Worm (Caenorhabditis elegans): Measurements from ENCODE around the gene F21D9.1.

Gene F21D9.1

DNA sequence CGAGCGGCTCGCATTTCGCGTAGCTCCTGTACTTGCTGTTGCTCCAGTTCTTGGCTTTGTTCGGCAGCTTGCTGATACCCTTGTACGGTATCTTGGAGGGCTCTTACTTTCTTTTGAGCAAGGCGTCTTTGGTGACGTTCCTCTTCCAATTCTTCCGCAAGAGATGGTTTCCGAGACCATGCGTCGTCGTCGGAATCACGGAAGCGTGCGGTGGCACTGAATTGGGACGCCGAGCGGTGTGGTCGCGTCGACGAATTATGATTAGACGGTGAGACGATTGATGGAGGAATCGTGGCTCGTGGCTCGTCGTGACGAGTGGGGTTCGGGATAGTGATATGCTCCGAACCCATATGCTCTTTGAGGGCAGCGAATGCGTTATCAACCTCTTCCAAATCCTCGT, 12.1 kb downstream of the F21D9.1 start:
- no peak for TF ChIP-seq him-1 (tag; optimal IDR thresholded peaks at IDR 0.05)

DNA sequence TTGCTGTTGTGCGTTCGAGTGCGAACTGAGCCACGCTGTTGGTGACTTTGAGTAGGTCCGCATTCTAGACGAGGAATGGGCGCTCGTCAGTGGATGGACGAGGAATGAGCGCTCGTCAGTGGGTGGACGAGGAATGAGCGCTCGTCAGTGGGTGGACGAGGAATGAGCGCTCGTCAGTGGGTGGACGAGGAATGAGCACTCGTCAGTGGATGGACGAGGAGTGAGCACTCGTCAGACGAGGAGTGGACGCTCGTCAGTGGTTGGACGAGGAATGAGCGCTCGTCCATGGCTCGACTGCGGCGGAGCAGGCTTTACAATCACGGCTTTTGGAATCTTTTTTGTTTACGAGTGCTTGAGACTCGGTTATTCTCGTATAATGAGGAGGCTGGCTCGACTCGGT, 14.2 kb downstream of the F21D9.1 start:
- TF ChIP-seq dao-5 (tag; optimal IDR thresholded peaks at IDR 0.05) (no peak), W03F9.2 (tag; optimal IDR thresholded peaks at IDR 0.05) (no peak)

DNA sequence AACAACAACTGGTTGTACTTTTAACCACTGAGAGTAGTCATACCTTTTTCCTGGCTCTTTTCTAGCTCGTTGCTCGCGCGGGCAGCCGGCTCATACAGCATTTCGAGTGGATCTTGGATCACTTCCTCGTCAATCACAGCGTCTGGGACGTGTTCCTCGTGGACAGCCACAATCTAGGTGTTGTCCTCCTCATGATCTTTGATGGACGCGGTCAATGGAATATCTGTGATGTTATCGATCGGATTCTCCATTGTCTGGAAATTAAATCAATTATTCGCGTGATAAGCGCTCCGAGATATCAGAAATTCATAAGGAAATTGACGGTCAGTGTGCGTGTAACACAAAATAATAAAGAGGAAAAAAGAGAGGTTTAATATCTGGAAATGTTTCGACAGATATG, 15.6 kb downstream of the F21D9.1 start, which contains the start of gene F21D9.8:
Gene F21D9.8, minus strand, starts transcription at position 101 of the 400 bp plus-strand sequence.
- TF ChIP-seq him-1 (tag; optimal IDR thresholded peaks at IDR 0.05) (no peak), dao-5 (tag; optimal IDR thresholded peaks at IDR 0.05) (no peak), W03F9.2 (tag; optimal IDR thresholded peaks at IDR 0.05) (no peak)

DNA sequence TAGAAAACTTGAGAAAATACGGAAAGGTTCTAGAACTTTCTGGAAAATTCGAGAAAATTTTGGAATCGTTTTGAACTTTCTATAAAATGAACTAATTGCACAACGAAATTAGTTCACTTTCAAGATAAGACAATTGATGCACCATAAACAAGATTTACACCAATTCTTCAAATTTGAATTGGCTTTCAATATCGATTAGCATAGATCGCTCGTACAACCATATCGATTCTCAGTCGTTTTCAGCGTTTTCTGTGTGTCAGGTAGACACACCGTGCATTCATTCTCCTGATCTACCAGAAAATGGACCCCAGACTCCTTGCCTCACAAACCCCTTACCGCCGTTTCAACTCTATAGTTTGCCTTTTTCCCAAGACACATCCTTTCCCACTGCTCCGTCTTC, 18.1 kb downstream of the F21D9.1 start, which contains the start of gene fbxb-117:
Gene fbxb-117, plus strand, starts transcription at position 301 of the 400 bp plus-strand sequence.
- no peak for TF ChIP-seq him-1 (tag; optimal IDR thresholded peaks at IDR 0.05)
- no peak for TF ChIP-seq W03F9.2 (tag; optimal IDR thresholded peaks at IDR 0.05)
- no peak for TF ChIP-seq dao-5 (tag; optimal IDR thresholded peaks at IDR 0.05)

DNA sequence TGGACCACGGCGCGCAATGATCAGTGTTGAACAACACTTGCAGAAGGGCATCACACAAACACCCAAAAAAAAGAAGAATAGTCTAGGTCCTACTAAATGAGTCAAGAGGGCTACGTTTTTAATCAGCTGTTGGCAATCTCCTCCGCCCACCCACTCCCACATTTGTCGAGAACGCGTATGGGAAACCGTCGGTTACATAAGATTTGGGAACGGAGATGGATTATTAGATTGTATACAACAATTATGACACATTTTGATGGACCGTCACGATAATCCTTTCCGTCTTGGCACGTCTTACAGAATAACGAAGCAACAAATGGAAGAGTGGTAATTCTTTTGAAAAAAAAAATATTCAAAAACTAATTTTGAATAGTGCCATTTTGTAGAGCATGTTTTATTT, 21.7 kb downstream of the F21D9.1 start:
- TF ChIP-seq W03F9.2 (tag; optimal IDR thresholded peaks at IDR 0.05) (no peak), dao-5 (tag; optimal IDR thresholded peaks at IDR 0.05) (no peak), him-1 (tag; optimal IDR thresholded peaks at IDR 0.05) (no peak)

DNA sequence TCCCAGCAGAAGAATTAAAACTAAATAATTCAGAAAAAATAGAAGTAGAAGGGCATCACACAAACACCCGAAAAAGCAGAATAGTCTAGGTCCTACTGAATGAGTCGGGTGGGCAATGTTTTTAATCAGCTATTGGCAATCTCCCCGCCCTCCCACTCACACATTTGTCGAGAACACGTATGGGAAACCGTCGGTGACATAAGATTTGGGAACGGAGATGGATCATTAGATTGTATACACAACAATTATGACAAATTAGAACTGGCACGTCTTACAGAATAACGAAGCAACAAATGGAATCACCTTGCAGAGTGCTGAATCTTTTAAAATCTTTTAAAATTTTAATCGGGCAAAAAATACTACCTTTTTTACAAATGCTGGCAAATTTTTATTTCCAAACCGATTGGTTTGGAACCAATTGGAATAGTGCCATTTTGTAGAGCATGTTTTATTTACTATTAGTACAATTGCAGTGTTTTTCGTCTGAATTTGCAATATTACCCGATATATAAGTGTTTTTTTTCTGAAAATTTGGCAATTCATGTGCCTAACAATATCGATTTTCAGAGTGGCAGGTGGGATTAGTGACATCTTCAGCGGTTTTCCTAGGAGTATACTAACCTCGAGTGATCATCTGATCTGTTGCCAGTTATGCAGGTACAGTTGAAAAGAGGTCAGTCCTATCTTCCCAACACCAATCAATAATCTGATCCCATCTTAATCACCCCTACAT, 24.0 kb downstream of the F21D9.1 start, which contains the start of the genes F55C9.3 and fbxb-57:
Gene F55C9.3, minus strand, starts transcription at position 101 of the 733 bp plus-strand sequence.
Gene fbxb-57, plus strand, starts transcription at position 683 of the 733 bp plus-strand sequence.
- no peak for TF ChIP-seq dao-5 (tag; optimal IDR thresholded peaks at IDR 0.05)
- TF ChIP-seq W03F9.2 (tag; optimal IDR thresholded peaks at IDR 0.05), result no peak
- TF ChIP-seq him-1 (tag; optimal IDR thresholded peaks at IDR 0.05), result no peak

DNA sequence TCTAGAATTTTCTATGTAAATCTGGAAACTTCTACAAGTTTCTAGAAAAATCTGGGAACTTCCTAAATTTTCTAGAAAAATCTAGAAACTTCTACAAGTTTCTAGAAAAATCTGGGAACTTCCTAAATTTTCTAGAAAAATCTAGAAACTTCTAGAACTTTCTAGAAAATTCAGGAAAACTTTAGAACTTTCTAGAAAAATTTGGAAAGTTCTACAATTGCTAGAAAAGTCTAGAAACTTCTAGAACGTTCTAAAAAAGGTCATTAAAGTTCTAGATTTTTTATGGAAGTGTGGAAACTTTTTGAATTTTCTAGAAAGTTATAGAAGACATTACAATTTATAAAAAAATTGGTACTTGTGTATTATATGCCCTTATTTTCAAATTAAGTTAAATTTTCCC, 28.8 kb downstream of the F21D9.1 start, which contains the start of gene F55C9.5:
Gene F55C9.5, minus strand, starts transcription at position 101 of the 400 bp plus-strand sequence.
- TF ChIP-seq W03F9.2 (tag; optimal IDR thresholded peaks at IDR 0.05), result no peak
- TF ChIP-seq him-1 (tag; optimal IDR thresholded peaks at IDR 0.05), result no peak
- no peak for TF ChIP-seq dao-5 (tag; optimal IDR thresholded peaks at IDR 0.05)

DNA sequence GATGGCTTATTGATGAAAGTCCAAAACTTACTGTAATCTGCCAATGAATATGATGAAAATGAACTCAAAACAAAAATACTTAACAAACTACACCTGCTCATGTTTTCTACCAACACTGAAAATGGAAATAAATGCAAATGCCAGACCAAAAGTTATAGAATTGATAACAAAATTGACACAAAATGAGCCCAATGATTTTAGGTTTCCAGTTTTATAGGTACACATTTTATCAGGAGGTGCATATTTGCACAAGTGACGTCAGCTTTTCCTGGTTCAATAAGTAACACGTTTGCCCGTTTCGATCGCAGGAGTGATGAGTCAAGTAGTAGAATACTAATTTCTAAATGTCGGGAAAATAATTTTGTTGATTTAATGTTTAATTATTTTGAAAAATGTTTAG, 32.5 kb downstream of the F21D9.1 start, which contains the start of gene F55C9.6:
Gene F55C9.6, minus strand, starts transcription at position 101 of the 400 bp plus-strand sequence.
- TF ChIP-seq him-1 (tag; optimal IDR thresholded peaks at IDR 0.05) (no peak), W03F9.2 (tag; optimal IDR thresholded peaks at IDR 0.05) (no peak), dao-5 (tag; optimal IDR thresholded peaks at IDR 0.05) (no peak)

DNA sequence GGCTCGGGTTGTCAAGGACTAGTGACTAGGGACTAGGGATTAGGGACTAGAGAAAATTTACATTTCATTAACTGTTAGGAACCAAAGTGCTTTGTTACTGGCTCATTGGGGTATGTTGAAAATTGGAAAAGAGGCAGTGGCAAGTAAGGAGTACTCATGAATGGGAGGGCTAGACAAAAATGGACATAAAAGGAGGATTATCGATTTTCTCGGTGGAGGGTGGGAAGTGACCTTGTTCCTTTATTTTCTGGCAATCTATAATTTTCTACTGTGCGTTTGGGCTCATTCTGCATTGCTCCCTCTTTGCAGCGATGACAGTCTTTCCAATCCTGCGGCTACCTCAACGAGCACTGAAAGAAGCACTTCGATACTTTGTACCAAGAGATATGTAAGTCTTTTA, 33.3 kb downstream of the F21D9.1 start, which contains the start of gene fbxb-60:
Gene fbxb-60, plus strand, starts transcription at position 301 of the 400 bp plus-strand sequence.
- no peak for TF ChIP-seq W03F9.2 (tag; optimal IDR thresholded peaks at IDR 0.05)

DNA sequence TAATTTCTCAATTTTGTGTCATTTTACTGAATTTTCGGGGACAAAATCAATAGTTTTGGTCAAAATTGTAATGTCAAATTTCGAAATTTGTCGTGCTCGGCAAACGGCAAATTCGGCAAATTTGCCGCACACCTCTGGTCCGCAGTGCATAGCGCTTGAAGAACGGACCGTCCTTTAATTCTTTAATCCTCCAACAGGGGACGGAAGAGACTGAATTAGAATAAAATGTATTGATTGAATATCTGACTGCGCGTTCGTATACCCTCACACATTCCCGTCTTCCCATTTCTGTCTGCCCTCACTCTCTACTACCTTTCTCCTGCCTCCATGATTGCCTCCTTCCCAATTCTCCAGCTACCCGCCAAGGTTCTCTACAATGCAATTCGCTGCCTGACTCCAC, 35.0 kb downstream of the F21D9.1 start, which contains the start of gene F55C9.14:
Gene F55C9.14, plus strand, starts transcription at position 301 of the 400 bp plus-strand sequence.
- TF ChIP-seq dao-5 (tag; optimal IDR thresholded peaks at IDR 0.05), result no peak
- TF ChIP-seq him-1 (tag; optimal IDR thresholded peaks at IDR 0.05), result no peak
- TF ChIP-seq W03F9.2 (tag; optimal IDR thresholded peaks at IDR 0.05), result no peak

DNA sequence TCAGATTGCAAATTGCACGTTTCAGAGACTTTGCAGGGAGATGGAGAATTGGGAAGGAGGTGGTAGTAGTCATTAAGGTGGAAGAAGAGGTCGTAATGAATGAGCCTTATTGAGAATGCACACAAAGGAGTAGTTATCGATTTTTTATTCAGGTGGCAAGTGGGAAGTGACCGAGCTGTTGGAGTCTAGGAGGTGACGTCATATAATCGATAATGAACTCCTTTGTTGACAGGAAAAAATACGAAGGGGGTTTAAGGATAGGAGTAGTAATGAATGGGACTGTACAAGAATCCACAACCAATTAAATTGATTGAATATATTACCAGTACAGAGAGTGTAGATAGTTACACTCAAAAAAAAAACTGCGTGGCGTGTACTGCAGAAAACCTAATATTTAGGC, 37.7 kb downstream of the F21D9.1 start, which contains the start of gene fbxb-62:
Gene fbxb-62, minus strand, starts transcription at position 101 of the 400 bp plus-strand sequence.
- TF ChIP-seq him-1 (tag; optimal IDR thresholded peaks at IDR 0.05) (no peak), W03F9.2 (tag; optimal IDR thresholded peaks at IDR 0.05) (no peak), dao-5 (tag; optimal IDR thresholded peaks at IDR 0.05) (no peak)

DNA sequence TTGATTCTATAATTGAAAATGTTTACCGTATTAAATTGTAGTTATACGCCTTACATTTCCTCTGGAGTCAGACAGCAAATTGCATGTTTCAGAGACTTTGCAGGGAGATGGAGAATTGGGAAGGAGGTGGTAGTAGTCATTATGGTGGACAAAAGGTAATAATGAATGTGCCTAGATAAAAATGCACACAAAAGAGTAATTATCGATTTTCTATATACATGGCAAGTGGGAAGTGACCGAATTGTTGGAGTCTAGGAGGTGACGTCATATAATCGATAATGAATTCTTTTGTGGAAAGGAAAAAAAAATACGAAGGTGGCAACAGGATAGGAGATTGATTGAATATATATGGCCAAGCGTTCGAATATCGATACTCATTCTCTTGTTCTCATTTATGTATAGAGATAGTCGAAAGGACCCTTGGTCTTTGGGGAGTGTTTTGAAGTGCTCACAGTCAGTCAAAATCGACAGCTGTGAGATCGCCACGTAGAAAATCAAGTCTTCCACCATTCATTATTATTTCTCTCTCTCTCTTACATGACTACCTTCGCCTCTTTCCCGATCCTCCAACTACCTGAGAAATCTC, 39.4 kb downstream of the F21D9.1 start, which contains the start of the genes fbxb-63 and fbxb-61:
Gene fbxb-63, minus strand, starts transcription at position 142 of the 586 bp plus-strand sequence.
Gene fbxb-61, plus strand, starts transcription at position 536 of the 586 bp plus-strand sequence.
- TF ChIP-seq W03F9.2 (tag; optimal IDR thresholded peaks at IDR 0.05) (no peak), him-1 (tag; optimal IDR thresholded peaks at IDR 0.05) (no peak), dao-5 (tag; optimal IDR thresholded peaks at IDR 0.05) (no peak)

DNA sequence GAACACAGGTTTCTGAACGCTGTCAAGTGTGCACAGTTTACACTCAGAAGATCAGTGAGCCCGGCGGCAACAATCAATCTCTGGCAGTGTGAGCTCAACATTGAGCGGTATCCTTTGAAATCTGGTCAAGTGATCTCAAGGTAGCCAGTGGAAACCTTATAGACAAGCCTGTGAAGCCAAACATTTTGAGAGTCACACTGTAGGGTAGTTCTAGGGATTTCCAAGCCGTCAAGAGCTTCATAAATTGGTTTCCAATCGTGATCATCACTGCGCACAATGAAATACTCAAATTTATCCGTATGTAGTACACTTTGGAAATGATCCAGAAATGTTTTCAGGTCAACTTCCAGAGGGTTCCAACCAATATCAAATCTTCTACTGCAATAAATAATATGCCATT, 42.7 kb downstream of the F21D9.1 start, which contains the start of gene F55C9.15:
Gene F55C9.15, minus strand, starts transcription at position 101 of the 400 bp plus-strand sequence.
- TF ChIP-seq dao-5 (tag; optimal IDR thresholded peaks at IDR 0.05) (no peak), him-1 (tag; optimal IDR thresholded peaks at IDR 0.05) (no peak), W03F9.2 (tag; optimal IDR thresholded peaks at IDR 0.05) (no peak)

DNA sequence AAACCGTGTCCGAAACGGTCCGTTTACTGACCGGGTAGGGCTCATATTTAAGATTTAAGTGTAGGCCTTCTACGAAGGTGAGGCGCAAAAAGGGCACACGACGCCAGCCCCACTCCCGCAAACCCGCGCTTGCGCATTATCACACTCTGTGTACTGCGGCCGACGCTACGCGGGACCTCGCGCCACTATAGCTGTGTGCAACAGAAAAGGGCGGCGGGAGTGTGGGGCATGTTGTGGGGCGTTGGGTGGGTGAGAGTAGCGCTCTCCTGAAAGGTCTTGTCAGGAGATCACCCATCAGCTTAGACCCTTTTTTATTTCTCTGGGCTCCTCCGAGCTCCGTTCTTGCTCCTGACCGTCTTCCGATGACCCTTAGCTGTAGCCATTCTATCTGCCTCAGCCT, 43.9 kb downstream of the F21D9.1 start:
- TF ChIP-seq him-1 (tag; optimal IDR thresholded peaks at IDR 0.05), result no peak
- no peak for TF ChIP-seq dao-5 (tag; optimal IDR thresholded peaks at IDR 0.05)
- no peak for TF ChIP-seq W03F9.2 (tag; optimal IDR thresholded peaks at IDR 0.05)

Measured in whole organism, L4/young adult.